Worm (Caenorhabditis elegans) whole organism, L4 larva: ENCODE results near the gene abhd-14.
A peak's percentile ranks its signal among the peaks of the same experiment; 100 is the strongest.

Experiments used
- F10B5.3 ChIP-seq: sonication (generic microtip); optimal IDR thresholded peaks from 2 replicates; lab custom pipeline; 2016; ENCODE audit warnings: mild to moderate bottlenecking, missing genetic modification characterization, missing compliant biosample characterization
- F26F4.8 ChIP-seq: fragments of 200-800 bp; sonication (Bioruptor generic); conservative IDR thresholded peaks from 2 replicates; pipeline ENCODE4 v1.3.6; 2022; ENCODE audit warnings: missing genetic modification characterization, missing compliant biosample characterization
- F37D6.2 ChIP-seq: sonication (generic microtip); optimal IDR thresholded peaks from 2 replicates; lab custom pipeline; 2016; ENCODE audit warnings: mild to moderate bottlenecking, missing genetic modification characterization, missing compliant biosample characterization
- F49E8.2 ChIP-seq: sonication (generic microtip); optimal IDR thresholded peaks from 2 replicates; lab custom pipeline; 2016; ENCODE audit warnings: missing compliant biosample characterization, mild to moderate bottlenecking, missing genetic modification characterization, borderline replicate concordance
- T26A8.4 ChIP-seq: fragments of 200-800 bp; sonication (Bioruptor generic); IDR thresholded peaks from 2 replicates; pipeline ENCODE4 v1.3.6; 2022; ENCODE audit warnings: missing genetic modification characterization, missing compliant biosample characterization
- Y105C5A.15 ChIP-seq: fragments of 200-800 bp; sonication (Bioruptor generic); IDR thresholded peaks from 2 replicates; pipeline ENCODE4 v1.3.6; 2022; ENCODE audit warnings: missing genetic modification characterization, missing compliant biosample characterization
- Y5F2A.4 ChIP-seq: fragments of 200-800 bp; sonication (Bioruptor generic); optimal IDR thresholded peaks from 2 replicates; lab custom pipeline; 2018; ENCODE audit warnings: mild to moderate bottlenecking, missing genetic modification characterization, missing compliant biosample characterization
- ZK337.2 ChIP-seq: fragments of 200-800 bp; sonication (Bioruptor generic); IDR thresholded peaks from 2 replicates; pipeline ENCODE4 v1.3.6; 2022; ENCODE audit warnings: missing genetic modification reagents, missing genetic modification characterization, missing compliant biosample characterization
- ZK546.5 ChIP-seq, 2 experiments: sonication (generic microtip); optimal IDR thresholded peaks; 2 replicates each; lab custom pipeline; 2017; ENCODE audit warnings: missing biosample characterization in 2 of 2, missing genetic modification characterization in 2 of 2
- ama-1 ChIP-seq: fragments of 150-350 bp; optimal IDR thresholded peaks from 2 replicates; lab custom pipeline; 2014; ENCODE audit warnings: inconsistent platforms, mixed read lengths
- arid-1 ChIP-seq: fragments of 200-800 bp; sonication (Bioruptor generic); conservative IDR thresholded peaks from 2 replicates; pipeline ENCODE4 v1.3.6; 2022; ENCODE audit warnings: missing genetic modification reagents, missing genetic modification characterization, missing compliant biosample characterization
- ceh-44 ChIP-seq: fragments of 200-800 bp; sonication (Bioruptor generic); IDR thresholded peaks from 2 replicates; pipeline ENCODE4 v1.3.6; 2022; ENCODE audit warnings: missing genetic modification reagents, missing genetic modification characterization, missing compliant biosample characterization
- ceh-62 ChIP-seq: sonication (generic microtip); optimal IDR thresholded peaks from 2 replicates; lab custom pipeline; 2017; ENCODE audit warnings: missing biosample characterization, missing genetic modification characterization
- ceh-82 ChIP-seq: sonication (generic microtip); optimal IDR thresholded peaks from 2 replicates; lab custom pipeline; 2017; ENCODE audit warnings: missing biosample characterization, missing genetic modification characterization
- cey-2 ChIP-seq: sonication (generic microtip); optimal IDR thresholded peaks from 3 replicates; lab custom pipeline; 2017; ENCODE audit warnings: missing genetic modification characterization, mild to moderate bottlenecking, missing compliant biosample characterization, antibody characterized with exemption, borderline replicate concordance; ENCODE audit not compliant: insufficient read depth
- daf-19 ChIP-seq: fragments of 200-800 bp; sonication (Bioruptor generic); conservative IDR thresholded peaks from 2 replicates; pipeline ENCODE4 v1.3.6; 2022; ENCODE audit warnings: missing genetic modification characterization, missing compliant biosample characterization
- daf-8 ChIP-seq: fragments of 200-800 bp; sonication (Bioruptor generic); IDR thresholded peaks from 2 replicates; pipeline ENCODE4 v1.3.6; 2022; ENCODE audit warnings: missing genetic modification characterization, missing compliant biosample characterization
- dmd-6 ChIP-seq: fragments of 200-800 bp; sonication (Bioruptor generic); IDR thresholded peaks from 2 replicates; pipeline ENCODE4 v1.3.6; 2022; ENCODE audit warnings: missing genetic modification reagents, missing genetic modification characterization, missing compliant biosample characterization
- dmd-8 ChIP-seq: fragments of 200-800 bp; sonication (Bioruptor generic); IDR thresholded peaks from 2 replicates; pipeline ENCODE4 v1.3.6; 2022; ENCODE audit warnings: missing genetic modification characterization, missing compliant biosample characterization
- egl-43 ChIP-seq: fragments of 200-800 bp; sonication (Bioruptor generic); IDR thresholded peaks from 2 replicates; pipeline ENCODE4 v1.3.6; 2022; ENCODE audit warnings: missing genetic modification reagents, missing genetic modification characterization, missing compliant biosample characterization
- fkh-10 ChIP-seq: fragments of 150-350 bp; optimal IDR thresholded peaks from 2 replicates; lab custom pipeline; 2014; ENCODE audit warnings: missing biosample characterization, missing genetic modification reagents, missing genetic modification characterization
- gei-8 ChIP-seq: fragments of 200-800 bp; sonication (Bioruptor generic); optimal IDR thresholded peaks from 2 replicates; lab custom pipeline; 2018; ENCODE audit warnings: mild to moderate bottlenecking, missing genetic modification characterization, missing compliant biosample characterization
- hlh-30 ChIP-seq: sonication (generic microtip); optimal IDR thresholded peaks from 2 replicates; lab custom pipeline; 2017; ENCODE audit warnings: antibody characterized with exemption, mild to moderate bottlenecking, missing genetic modification characterization, missing compliant biosample characterization; ENCODE audit not compliant: insufficient read depth
- hmg-1.1 ChIP-seq: fragments of 200-800 bp; sonication (Bioruptor generic); IDR thresholded peaks from 2 replicates; pipeline ENCODE4 v1.3.6; 2022; ENCODE audit warnings: missing genetic modification reagents, missing genetic modification characterization, missing compliant biosample characterization
- jun-1 ChIP-seq: fragments of 150-350 bp; optimal IDR thresholded peaks from 2 replicates; lab custom pipeline; 2014; ENCODE audit warnings: missing biosample characterization, missing genetic modification reagents, missing genetic modification characterization
- lin-13 ChIP-seq: fragments of 150-350 bp; optimal IDR thresholded peaks from 2 replicates; lab custom pipeline; 2014; ENCODE audit warnings: missing biosample characterization, missing genetic modification reagents, missing genetic modification characterization
- lin-29 ChIP-seq: fragments of 200-800 bp; sonication (Bioruptor generic); IDR thresholded peaks from 2 replicates; pipeline ENCODE4 v1.3.6; 2022; ENCODE audit warnings: missing genetic modification reagents, missing genetic modification characterization, missing compliant biosample characterization
- lsy-2 ChIP-seq, 2 experiments: fragments of 150-350 bp in 1 of 2; sonication (generic microtip) in 1 of 2; optimal IDR thresholded peaks; 2 replicates each; lab custom pipeline; 2014 to 2017; ENCODE audit warnings: missing biosample characterization in 2 of 2, missing genetic modification characterization in 2 of 2
- madf-5 ChIP-seq, 2 experiments: fragments of 200-800 bp; sonication (Bioruptor generic); IDR thresholded peaks; 2 replicates each; pipeline ENCODE4 v1.3.6; 2022; ENCODE audit warnings: missing compliant biosample characterization in 2 of 2, missing genetic modification characterization in 2 of 2
- madf-9 ChIP-seq: fragments of 200-800 bp; sonication (Bioruptor generic); conservative IDR thresholded peaks from 2 replicates; pipeline ENCODE4 v1.3.6; 2022; ENCODE audit warnings: missing genetic modification reagents, missing genetic modification characterization, missing compliant biosample characterization
- mdl-1 ChIP-seq, 2 experiments: fragments of 150-350 bp in 1 of 2; sonication (generic microtip) in 1 of 2; optimal IDR thresholded peaks; 2 replicates each; lab custom pipeline; 2014 to 2017; ENCODE audit warnings: missing biosample characterization in 2 of 2, missing genetic modification characterization in 2 of 2
- mep-1 ChIP-seq: fragments of 150-350 bp; sonication (generic microtip); optimal IDR thresholded peaks from 3 replicates; lab custom pipeline; 2014; ENCODE audit warnings: missing biosample characterization, missing genetic modification characterization
- mxl-3 ChIP-seq: fragments of 200-800 bp; sonication (Bioruptor generic); optimal IDR thresholded peaks from 2 replicates; lab custom pipeline; 2018; ENCODE audit warnings: mild to moderate bottlenecking, missing genetic modification characterization, missing compliant biosample characterization
- nhr-10 ChIP-seq: fragments of 150-350 bp; optimal IDR thresholded peaks from 2 replicates; lab custom pipeline; 2014; ENCODE audit warnings: missing biosample characterization, missing genetic modification characterization
- nhr-11 ChIP-seq: fragments of 150-350 bp; optimal IDR thresholded peaks from 2 replicates; lab custom pipeline; 2014; ENCODE audit warnings: missing biosample characterization, missing genetic modification characterization
- nhr-25 ChIP-seq: sonication (generic microtip); optimal IDR thresholded peaks from 2 replicates; lab custom pipeline; 2017; ENCODE audit warnings: missing genetic modification characterization, mild to moderate bottlenecking, missing compliant biosample characterization, antibody characterized with exemption, moderate library complexity, borderline replicate concordance; ENCODE audit not compliant: insufficient read depth
- nhr-28 ChIP-seq: fragments of 150-350 bp; optimal IDR thresholded peaks from 2 replicates; lab custom pipeline; 2014; ENCODE audit warnings: missing biosample characterization, missing genetic modification characterization
- nhr-41 ChIP-seq: fragments of 200-800 bp; sonication (Bioruptor generic); IDR thresholded peaks from 2 replicates; pipeline ENCODE4 v1.3.6; 2022; ENCODE audit warnings: missing genetic modification reagents, missing genetic modification characterization, missing compliant biosample characterization
- nhr-42 ChIP-seq: fragments of 200-800 bp; sonication (Bioruptor generic); IDR thresholded peaks from 2 replicates; pipeline ENCODE4 v1.3.6; 2022; ENCODE audit warnings: missing genetic modification characterization, missing compliant biosample characterization
- nhr-48 ChIP-seq: sonication (generic microtip); optimal IDR thresholded peaks from 2 replicates; lab custom pipeline; 2016; ENCODE audit warnings: mild to moderate bottlenecking, missing genetic modification characterization, missing compliant biosample characterization
- nhr-77 ChIP-seq: fragments of 150-350 bp; optimal IDR thresholded peaks from 2 replicates; lab custom pipeline; 2014; ENCODE audit warnings: missing biosample characterization, missing genetic modification characterization
- php-3 ChIP-seq: fragments of 200-800 bp; sonication (Bioruptor generic); IDR thresholded peaks from 2 replicates; pipeline ENCODE4 v1.3.6; 2022; ENCODE audit warnings: missing genetic modification reagents, missing genetic modification characterization, missing compliant biosample characterization
- pqm-1 ChIP-seq: sonication (generic microtip); optimal IDR thresholded peaks from 2 replicates; lab custom pipeline; 2017; ENCODE audit warnings: missing biosample characterization, missing genetic modification characterization
- rbr-2 ChIP-seq: sonication (generic microtip); optimal IDR thresholded peaks from 2 replicates; lab custom pipeline; 2016; ENCODE audit warnings: missing genotype, missing genetic modification characterization, missing compliant biosample characterization
- snpc-4 ChIP-seq: fragments of 150-350 bp; optimal IDR thresholded peaks from 2 replicates; lab custom pipeline; 2014; ENCODE audit warnings: missing biosample characterization, missing genetic modification characterization
- spr-1 ChIP-seq: sonication (generic microtip); optimal IDR thresholded peaks from 2 replicates; lab custom pipeline; 2016; ENCODE audit warnings: mild to moderate bottlenecking, missing genetic modification characterization, missing compliant biosample characterization
- unc-62 ChIP-seq, 3 experiments: fragments of 150-350 bp in 1 of 3; sonication (generic microtip); optimal IDR thresholded peaks in 2 of 3; peaks in 1 of 3; 1 replicate in 1 of 3; 2 replicates in 2 of 3; lab custom pipeline; 2014 to 2017; ENCODE audit warnings: missing biosample characterization in 3 of 3, missing genetic modification characterization in 3 of 3, missing genetic modification reagents in 3 of 3, missing genotype in 1 of 3
- zag-1 ChIP-seq: fragments of 150-350 bp; optimal IDR thresholded peaks from 2 replicates; lab custom pipeline; 2014; ENCODE audit warnings: missing biosample characterization, missing genetic modification characterization
- zfp-2 ChIP-seq: sonication (generic microtip); optimal IDR thresholded peaks from 2 replicates; lab custom pipeline; 2016; ENCODE audit warnings: mild to moderate bottlenecking, missing genetic modification characterization, missing compliant biosample characterization
- zip-11 ChIP-seq: fragments of 200-800 bp; sonication (Bioruptor generic); IDR thresholded peaks from 2 replicates; pipeline ENCODE4 v1.3.6; 2022; ENCODE audit warnings: missing genetic modification characterization, missing compliant biosample characterization
- zip-2 ChIP-seq: fragments of 150-350 bp; optimal IDR thresholded peaks from 2 replicates; lab custom pipeline; 2014; ENCODE audit warnings: missing biosample characterization, missing genetic modification characterization

The abhd-14 gene

ce11 chrIV:1064289-1064848 is 34.5 kb upstream of the abhd-14 start (continued):
- no peak for TF ChIP-seq nhr-25 (tag; lab: Kevin White, UChicago)
- TF ChIP-seq pqm-1 (tag; lab: Kevin White, UChicago), result no peak
- peak in 1 of 2 experiments; percentile 61 for TF ChIP-seq unc-62 (GFP tag; optimal IDR thresholded peaks at IDR 0.05 in 1 of 2; lab: Kevin White, UChicago)
- no peak for TF ChIP-seq unc-62 (tag; optimal IDR thresholded peaks at IDR 0.05; lab: Kevin White, UChicago)
- TF ChIP-seq zag-1 (tag; lab: Kevin White, UChicago), result no peak
- no peak for TF ChIP-seq ama-1
- peak; percentile 30; the same call in 1 of the 2 replicates for TF ChIP-seq nhr-42 (GFP tag; lab: Robert Waterston, UW)
- no peak for TF ChIP-seq nhr-77 (tag; lab: Kevin White, UChicago)
- no peak for TF ChIP-seq lin-29 (GFP tag; lab: Robert Waterston, UW)
- TF ChIP-seq daf-8, result no peak
- TF ChIP-seq daf-19 (GFP tag; lab: Robert Waterston, UW), result no peak
- TF ChIP-seq dmd-6 (GFP tag; lab: Robert Waterston, UW), result no peak
- TF ChIP-seq ZK546.5 (tag; optimal IDR thresholded peaks at IDR 0.05; lab: Kevin White, UChicago), result no peak
- no peak for TF ChIP-seq cey-2
- peak in 1 of 2 experiments; percentile 66 for TF ChIP-seq mdl-1 (tag; optimal IDR thresholded peaks at IDR 0.05; lab: Kevin White, UChicago)
- TF ChIP-seq F10B5.3 (tag; lab: Kevin White, UChicago), result no peak
- TF ChIP-seq spr-1 (tag; lab: Kevin White, UChicago), result no peak
- TF ChIP-seq nhr-41 (GFP tag; lab: Robert Waterston, UW), result no peak
- TF ChIP-seq egl-43 (GFP tag; lab: Robert Waterston, UW), result 0 out of 2 replicates have a peak, but pooled peaks have one; percentile 30
- no peak for TF ChIP-seq jun-1 (tag; lab: Kevin White, UChicago)
- TF ChIP-seq T26A8.4 (GFP tag; lab: Robert Waterston, UW), result no peak
- no peak for TF ChIP-seq fkh-10 (GFP tag; lab: Kevin White, UChicago)
- no peak for TF ChIP-seq zfp-2
- TF ChIP-seq ceh-44 (GFP tag; lab: Robert Waterston, UW), result no peak
- no peak for TF ChIP-seq ceh-82 (tag; lab: Kevin White, UChicago)
- TF ChIP-seq madf-9 (GFP tag; lab: Robert Waterston, UW), result no peak
- TF ChIP-seq mxl-3 (GFP tag; lab: Kevin White, UChicago), result no peak
- TF ChIP-seq Y5F2A.4 (GFP tag; lab: Kevin White, UChicago), result no peak
- TF ChIP-seq F26F4.8, result no peak
- no peak for TF ChIP-seq arid-1 (GFP tag; lab: Robert Waterston, UW)
- no peak for TF ChIP-seq F49E8.2 (tag; lab: Kevin White, UChicago)
- no peak for TF ChIP-seq ZK337.2 (GFP tag; lab: Robert Waterston, UW)
- no peak for TF ChIP-seq nhr-11 (tag; lab: Kevin White, UChicago)
- TF ChIP-seq lsy-2 (tag; optimal IDR thresholded peaks at IDR 0.05; lab: Kevin White, UChicago), result no peak
- peak; percentile 20 for TF ChIP-seq rbr-2 (tag; lab: Kevin White, UChicago)
- TF ChIP-seq dmd-8 (GFP tag; lab: Robert Waterston, UW), result no peak
- no peak for TF ChIP-seq nhr-10
- no peak for TF ChIP-seq madf-5 (GFP tag; IDR thresholded peaks at IDR 0.05; lab: Robert Waterston, UW)
- TF ChIP-seq mep-1 (tag; lab: Kevin White, UChicago), result no peak
- no peak for TF ChIP-seq Y105C5A.15 (GFP tag; lab: Robert Waterston, UW)
- TF ChIP-seq hmg-1.1 (GFP tag; lab: Robert Waterston, UW), result 0 out of 2 replicates have a peak, but pooled peaks have one; percentile 22
- peak; percentile 19 for TF ChIP-seq hlh-30 (tag; lab: Kevin White, UChicago)
- 0 out of 2 replicates have a peak, but pooled peaks have one; percentile 7 for TF ChIP-seq php-3 (GFP tag; lab: Robert Waterston, UW)
- no peak for TF ChIP-seq zip-11 (GFP tag; lab: Robert Waterston, UW)
- no peak for TF ChIP-seq lin-13 (GFP tag; lab: Kevin White, UChicago)
- TF ChIP-seq gei-8 (GFP tag; lab: Kevin White, UChicago), result no peak
- peak; percentile 3 for TF ChIP-seq F37D6.2
- TF ChIP-seq nhr-48 (tag; lab: Kevin White, UChicago), result no peak
- TF ChIP-seq ceh-62, result no peak
- TF ChIP-seq nhr-28 (tag; lab: Kevin White, UChicago), result no peak
- no peak for TF ChIP-seq zip-2 (tag; lab: Kevin White, UChicago)
- TF ChIP-seq snpc-4 (tag; lab: Kevin White, UChicago), result no peak
